Fruit fly (Drosophila melanogaster) whole organism, embryonic: ENCODE results near the gene lectin-37Db.

Source experiments
- Antp ChIP-seq: fragments of 200-800 bp; sonication (Bioruptor generic); optimal IDR thresholded peaks from 3 replicates; lab custom pipeline; 2016; ENCODE audit warnings: missing biosample characterization, missing genetic modification characterization
- Bgb ChIP-seq: fragments of 200-800 bp; sonication (Bioruptor generic); IDR thresholded peaks from 2 replicates; pipeline ENCODE4 v1.3.6; 2022; ENCODE audit warnings: missing biosample characterization, missing genetic modification characterization; ENCODE audit not compliant: partially characterized antibody
- Blimp-1 ChIP-seq: fragments of 200-800 bp; sonication (Bioruptor generic); optimal IDR thresholded peaks from 3 replicates; lab custom pipeline; 2018; ENCODE audit warnings: missing biosample characterization, missing genetic modification characterization, mild to moderate bottlenecking, moderate library complexity, missing genetic modification reagents
- CG1024 ChIP-seq: fragments of 200-800 bp; sonication (Bioruptor generic); IDR thresholded peaks from 2 replicates; pipeline ENCODE4 v1.3.6; 2022; ENCODE audit warnings: missing biosample characterization, missing genetic modification characterization
- CG10462 ChIP-seq: fragments of 200-800 bp; sonication (Bioruptor generic); optimal IDR thresholded peaks from 2 replicates; lab custom pipeline; 2016; ENCODE audit warnings: missing biosample characterization, missing genetic modification characterization
- CG10543 ChIP-seq: fragments of 200-800 bp; sonication (Bioruptor generic); optimal IDR thresholded peaks from 3 replicates; lab custom pipeline; 2017; ENCODE audit warnings: missing biosample characterization, mild to moderate bottlenecking, missing genetic modification characterization, moderate library complexity
- CG11723 ChIP-seq: fragments of 200-800 bp; sonication (Bioruptor generic); optimal IDR thresholded peaks from 2 replicates; lab custom pipeline; 2017; ENCODE audit warnings: missing biosample characterization, mild to moderate bottlenecking, missing genetic modification characterization
- CG14014 ChIP-seq: fragments of 200-800 bp; sonication (Bioruptor generic); IDR thresholded peaks from 2 replicates; pipeline ENCODE4 v1.3.6; 2022; ENCODE audit warnings: missing biosample characterization, missing genetic modification characterization
- CG17359 ChIP-seq: fragments of 200-800 bp; sonication (Bioruptor generic); optimal IDR thresholded peaks from 3 replicates; lab custom pipeline; 2018; ENCODE audit warnings: missing biosample characterization, mild to moderate bottlenecking, missing genetic modification characterization, moderate library complexity
- CG18599 ChIP-seq: fragments of 200-800 bp; sonication (Bioruptor generic); optimal IDR thresholded peaks from 3 replicates; lab custom pipeline; 2017; ENCODE audit warnings: missing biosample characterization, missing genetic modification characterization, mild to moderate bottlenecking, moderate library complexity, missing genetic modification reagents
- CG2678 ChIP-seq: fragments of 200-800 bp; sonication (Bioruptor generic); optimal IDR thresholded peaks from 3 replicates; lab custom pipeline; 2019; ENCODE audit warnings: missing biosample characterization, mild to moderate bottlenecking, missing genetic modification characterization, moderate library complexity
- CG32532 ChIP-seq: fragments of 200-800 bp; sonication (Bioruptor generic); IDR thresholded peaks from 2 replicates; pipeline ENCODE4 v1.3.6; 2022; ENCODE audit warnings: missing biosample characterization, missing genetic modification characterization
- CG33557 ChIP-seq: fragments of 200-800 bp; sonication (Bioruptor generic); optimal IDR thresholded peaks from 2 replicates; lab custom pipeline; 2019; ENCODE audit warnings: missing biosample characterization, mild to moderate bottlenecking, missing genetic modification characterization, moderate library complexity
- CG4424 ChIP-seq: fragments of 200-800 bp; sonication (Bioruptor generic); optimal IDR thresholded peaks from 3 replicates; lab custom pipeline; 2016; ENCODE audit warnings: missing biosample characterization, missing genetic modification characterization
- CG6175 ChIP-seq: fragments of 200-800 bp; sonication (Bioruptor generic); IDR thresholded peaks from 3 replicates; pipeline ENCODE4 v1.3.6; 2022; ENCODE audit warnings: missing biosample characterization, missing genetic modification characterization
- CTCF ChIP-seq: fragments of 200-800 bp; sonication (Bioruptor generic); optimal IDR thresholded peaks from 2 replicates; lab custom pipeline; 2017; ENCODE audit warnings: missing biosample characterization, mild to moderate bottlenecking, missing genetic modification characterization, moderate library complexity
- CoRest ChIP-seq: fragments of 200-800 bp; sonication (Bioruptor generic); optimal IDR thresholded peaks from 3 replicates; lab custom pipeline; 2018; ENCODE audit warnings: missing biosample characterization, mild to moderate bottlenecking, missing genetic modification characterization, moderate library complexity
- D ChIP-seq, 2 experiments: fragments of 200-800 bp in 1 of 2; fragments of >200 bp in 1 of 2; sonication (Bioruptor generic) in 1 of 2; optimal IDR thresholded peaks; 2 replicates in 1 of 2; 3 replicates in 1 of 2; lab custom pipeline; 2017; ENCODE audit warnings: mild to moderate bottlenecking in 1 of 2, missing biosample characterization in 1 of 2, missing genetic modification characterization in 1 of 2, missing genetic modification reagents in 1 of 2
- E2f2 ChIP-seq: fragments of 200-800 bp; sonication (Bioruptor generic); IDR thresholded peaks from 2 replicates; pipeline ENCODE4 v1.3.6; 2022; ENCODE audit warnings: missing biosample characterization, missing genetic modification characterization
- Hsf ChIP-seq: fragments of 200-800 bp; sonication (Bioruptor generic); optimal IDR thresholded peaks from 3 replicates; lab custom pipeline; 2016; ENCODE audit warnings: missing biosample characterization, missing genetic modification characterization
- Meics ChIP-seq: fragments of 200-800 bp; sonication (Bioruptor generic); optimal IDR thresholded peaks from 2 replicates; lab custom pipeline; 2017; ENCODE audit warnings: missing biosample characterization, mild to moderate bottlenecking, missing genetic modification characterization
- Myb ChIP-seq: fragments of 200-800 bp; sonication (Bioruptor generic); optimal IDR thresholded peaks from 2 replicates; lab custom pipeline; 2016; ENCODE audit warnings: missing biosample characterization, missing genetic modification characterization
- Sox100B ChIP-seq: fragments of 200-800 bp; sonication (Bioruptor generic); optimal IDR thresholded peaks from 3 replicates; lab custom pipeline; 2018; ENCODE audit warnings: missing biosample characterization, mild to moderate bottlenecking, missing genetic modification characterization
- Xbp1 ChIP-seq: fragments of 200-800 bp; sonication (Bioruptor generic); optimal IDR thresholded peaks from 3 replicates; lab custom pipeline; 2016; ENCODE audit warnings: missing biosample characterization, mild to moderate bottlenecking, missing genetic modification characterization
- Xrp1 ChIP-seq: fragments of 200-800 bp; sonication (Bioruptor generic); IDR thresholded peaks from 2 replicates; pipeline ENCODE4 v1.3.6; 2022; ENCODE audit warnings: missing biosample characterization, missing genetic modification characterization
- abd-A ChIP-seq: fragments of 200-800 bp; sonication (Bioruptor generic); optimal IDR thresholded peaks from 3 replicates; lab custom pipeline; 2019; ENCODE audit warnings: missing biosample characterization, mild to moderate bottlenecking, missing genetic modification characterization, moderate library complexity
- ap ChIP-seq: fragments of 200-800 bp; sonication (Bioruptor generic); IDR thresholded peaks from 2 replicates; pipeline ENCODE4 v1.3.6; 2022; ENCODE audit warnings: missing biosample characterization, missing genetic modification characterization
- az2 ChIP-seq: fragments of 200-800 bp; sonication (Bioruptor generic); optimal IDR thresholded peaks from 3 replicates; lab custom pipeline; 2016; ENCODE audit warnings: missing biosample characterization, missing genetic modification characterization
- bsh ChIP-seq, 2 experiments: fragments of 200-800 bp; sonication (Bioruptor generic); optimal IDR thresholded peaks; 2 replicates each; lab custom pipeline; 2017 to 2018; ENCODE audit warnings: mild to moderate bottlenecking in 2 of 2, missing biosample characterization in 2 of 2, missing genetic modification characterization in 2 of 2, moderate library complexity in 1 of 2
- cg ChIP-seq: fragments of 200-800 bp; sonication (Bioruptor generic); optimal IDR thresholded peaks from 3 replicates; lab custom pipeline; 2019; ENCODE audit warnings: missing biosample characterization, mild to moderate bottlenecking, missing genetic modification characterization, moderate library complexity
- ewg ChIP-seq: fragments of 200-800 bp; sonication (Bioruptor generic); optimal IDR thresholded peaks from 3 replicates; lab custom pipeline; 2017; ENCODE audit warnings: mild to moderate bottlenecking, missing biosample characterization, missing genetic modification reagents, missing genetic modification characterization
- gce ChIP-seq: fragments of 200-800 bp; sonication (Bioruptor generic); IDR thresholded peaks from 3 replicates; pipeline ENCODE4 v1.3.6; 2022; ENCODE audit warnings: missing biosample characterization, missing genetic modification characterization
- gem ChIP-seq: fragments of 200-800 bp; sonication (Bioruptor generic); optimal IDR thresholded peaks from 2 replicates; lab custom pipeline; 2019; ENCODE audit warnings: missing biosample characterization, mild to moderate bottlenecking, missing genetic modification characterization, moderate library complexity
- grau ChIP-seq: fragments of 200-800 bp; optimal IDR thresholded peaks from 3 replicates; lab custom pipeline; 2019; ENCODE audit warnings: missing biosample characterization, mild to moderate bottlenecking, missing genetic modification characterization, moderate library complexity
- her ChIP-seq: fragments of 200-800 bp; sonication (Bioruptor generic); optimal IDR thresholded peaks from 2 replicates; lab custom pipeline; 2016; ENCODE audit warnings: missing biosample characterization, missing genetic modification characterization
- hkb ChIP-seq, 2 experiments: fragments of 200-800 bp in 1 of 2; fragments of >200 bp in 1 of 2; sonication (Bioruptor generic) in 1 of 2; IDR thresholded peaks in 1 of 2; optimal IDR thresholded peaks in 1 of 2; 2 replicates each; pipeline versions ENCODE4 v1.3.6 to Lab custom; 2017 to 2022; ENCODE audit warnings: missing biosample characterization in 1 of 2, missing genetic modification characterization in 1 of 2
- ken ChIP-seq: fragments of 200-800 bp; sonication (Bioruptor generic); IDR thresholded peaks from 3 replicates; pipeline ENCODE4 v1.3.6; 2022; ENCODE audit warnings: missing biosample characterization, missing genetic modification characterization
- lbe ChIP-seq: fragments of 200-800 bp; sonication (Bioruptor generic); optimal IDR thresholded peaks from 2 replicates; lab custom pipeline; 2016; ENCODE audit warnings: missing biosample characterization, mild to moderate bottlenecking, missing genetic modification characterization
- nerfin-2 ChIP-seq: fragments of 200-800 bp; sonication (Bioruptor generic); IDR thresholded peaks from 2 replicates; pipeline ENCODE4 v1.3.6; 2022; ENCODE audit warnings: missing biosample characterization, missing genetic modification characterization; ENCODE audit not compliant: partially characterized antibody
- odd ChIP-seq: fragments of 200-800 bp; sonication (Bioruptor generic); optimal IDR thresholded peaks from 2 replicates; lab custom pipeline; 2017; ENCODE audit warnings: missing biosample characterization, mild to moderate bottlenecking, missing genetic modification characterization
- prd ChIP-seq, 3 experiments: fragments of >200 bp in 2 of 3; fragments of 200-800 bp in 1 of 3; sonication (Bioruptor generic) in 1 of 3; optimal IDR thresholded peaks in 2 of 3; IDR thresholded peaks in 1 of 3; 2 replicates in 2 of 3; 3 replicates in 1 of 3; pipeline versions ENCODE4 v1.3.6 to Lab custom; 2017 to 2022; ENCODE audit warnings: missing biosample characterization in 1 of 3, missing genetic modification characterization in 1 of 3
- sqz ChIP-seq: fragments of 200-800 bp; sonication (Bioruptor generic); optimal IDR thresholded peaks from 3 replicates; lab custom pipeline; 2018; ENCODE audit warnings: missing biosample characterization, mild to moderate bottlenecking, missing genetic modification characterization
- tin ChIP-seq: fragments of 200-800 bp; sonication (Bioruptor generic); optimal IDR thresholded peaks from 3 replicates; lab custom pipeline; 2016; ENCODE audit warnings: missing biosample characterization, missing genetic modification characterization
- unpg ChIP-seq: fragments of 200-800 bp; sonication (Bioruptor generic); optimal IDR thresholded peaks from 3 replicates; lab custom pipeline; 2018; ENCODE audit warnings: missing biosample characterization, mild to moderate bottlenecking, missing genetic modification characterization, moderate library complexity
- vnd ChIP-seq: fragments of 200-800 bp; sonication (Bioruptor generic); IDR thresholded peaks from 3 replicates; pipeline ENCODE4 v1.3.6; 2022; ENCODE audit warnings: missing biosample characterization, missing genetic modification characterization; ENCODE audit not compliant: partially characterized antibody
- vvl ChIP-seq: fragments of 200-800 bp; sonication (Bioruptor generic); IDR thresholded peaks from 2 replicates; pipeline ENCODE4 v1.3.6; 2022; ENCODE audit warnings: missing biosample characterization, missing genetic modification characterization

Gene lectin-37Db

DNA sequence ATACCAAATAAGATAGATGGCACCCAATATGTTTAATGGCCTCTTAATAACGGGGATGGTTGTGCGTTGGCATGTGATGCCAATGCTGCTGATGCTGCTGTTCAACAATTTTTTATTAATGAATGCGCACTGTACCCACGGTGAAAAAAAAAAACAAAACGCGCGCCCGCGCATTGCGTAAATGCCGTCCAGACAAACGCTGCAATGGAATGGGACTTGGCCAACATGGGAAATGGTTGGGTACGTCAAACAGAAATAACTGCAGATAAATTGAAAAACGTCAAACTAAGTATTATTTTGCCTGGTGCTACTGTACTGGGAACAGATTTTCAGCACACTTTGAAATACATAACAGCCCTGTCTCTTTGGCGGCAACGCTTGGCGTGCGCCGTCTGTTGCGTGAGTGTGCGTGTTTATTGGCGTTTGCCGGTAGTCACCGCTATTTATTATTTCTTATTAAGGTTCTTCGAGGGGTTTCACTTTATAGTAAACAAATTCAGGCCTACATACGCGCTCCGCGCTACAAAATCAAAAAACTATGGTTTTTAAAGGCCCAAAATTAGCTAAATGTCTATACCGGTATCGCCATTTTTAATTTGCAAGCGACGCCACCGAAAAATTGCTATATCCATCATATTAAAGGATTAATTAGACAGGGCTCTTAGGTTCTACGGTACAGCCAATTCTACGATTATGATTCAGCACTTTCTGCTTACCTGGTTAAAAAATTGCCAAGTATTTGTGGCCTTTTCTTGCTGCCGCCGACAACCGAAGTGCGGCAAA, 33.9 kb downstream of the lectin-37Db start (continued):
- TF ChIP-seq unpg (GFP tag; lab: Kevin White, UChicago) (peak; percentile 23), Blimp-1 (GFP tag; lab: Kevin White, UChicago) (peak; percentile 4), gem (peak; percentile 44), CG11723 (peak; percentile 3), ap (GFP tag; lab: Robert Waterston, UW) (no peak), CG33557 (GFP tag; lab: Kevin White, UChicago) (no peak), Sox100B (GFP tag; lab: Kevin White, UChicago) (no peak), hkb (optimal IDR thresholded peaks at IDR 0.05; lab: Kevin White, UChicago) (no peak), hkb (GFP tag; IDR thresholded peaks at IDR 0.05; lab: Robert Waterston, UW) (peak; percentile 24; the same call in 1 of the 2 replicates), odd (GFP tag; lab: Kevin White, UChicago) (peak; percentile 7), E2f2 (peak; percentile 75), lbe (GFP tag; lab: Kevin White, UChicago) (no peak), Xrp1 (GFP tag; lab: Robert Waterston, UW) (peak; percentile 53; the same call in 1 of the 2 replicates), nerfin-2 (GFP tag; lab: Robert Waterston, UW) (no peak), her (GFP tag; lab: Kevin White, UChicago) (peak; percentile 0), prd (optimal IDR thresholded peaks at IDR 0.05; lab: Kevin White, UChicago) (no peak), prd (GFP tag; IDR thresholded peaks at IDR 0.05; lab: Robert Waterston, UW) (peak; percentile 26; the same call in 2 of the 3 replicates), cg (GFP tag; lab: Kevin White, UChicago) (peak; percentile 85), CoRest (peak; percentile 1), tin (GFP tag; lab: Kevin White, UChicago) (peak; percentile 43), Antp (GFP tag; lab: Kevin White, UChicago) (peak; percentile 1), Hsf (GFP tag; lab: Kevin White, UChicago) (peak; percentile 34), CG17359 (peak; percentile 41), Myb (GFP tag; lab: Kevin White, UChicago) (peak; percentile 36), CG32532 (GFP tag; lab: Robert Waterston, UW) (peak; percentile 37; the same call in 1 of the 2 replicates), CG10543 (GFP tag; lab: Kevin White, UChicago) (peak; percentile 18), CG1024 (GFP tag; lab: Robert Waterston, UW) (0 out of 2 replicates have a peak, but pooled peaks have one; percentile 2), CG18599 (GFP tag; lab: Kevin White, UChicago) (peak; percentile 32), CG14014 (GFP tag; lab: Robert Waterston, UW) (0 out of 2 replicates have a peak, but pooled peaks have one; percentile 42), ken (GFP tag; lab: Robert Waterston, UW) (0 out of 3 replicates have a peak, but pooled peaks have one; percentile 52), CG4424 (GFP tag; lab: Kevin White, UChicago) (no peak), CG2678 (tag; lab: Kevin White, UChicago) (no peak), bsh (GFP tag; optimal IDR thresholded peaks at IDR 0.05; lab: Kevin White, UChicago) (peak in 1 of 2 experiments; percentile 13), gce (GFP tag; lab: Robert Waterston, UW) (no peak), vnd (GFP tag; lab: Robert Waterston, UW) (no peak), Xbp1 (GFP tag; lab: Kevin White, UChicago) (peak; percentile 5), vvl (0 out of 2 replicates have a peak, but pooled peaks have one; percentile 30), Meics (GFP tag; lab: Kevin White, UChicago) (peak; percentile 23), abd-A (tag; lab: Kevin White, UChicago) (no peak), CG6175 (no peak), az2 (peak; percentile 22), grau (tag; lab: Kevin White, UChicago) (peak; percentile 82), Bgb (GFP tag; lab: Robert Waterston, UW) (peak; percentile 7; the same call in 1 of the 2 replicates), CTCF (GFP tag; lab: Kevin White, UChicago) (peak; percentile 26), sqz (GFP tag; lab: Kevin White, UChicago) (peak; percentile 80), ewg (peak; percentile 87), D (optimal IDR thresholded peaks at IDR 0.05; lab: Kevin White, UChicago) (no peak), D (GFP tag; optimal IDR thresholded peaks at IDR 0.05; lab: Kevin White, UChicago) (no peak), CG10462 (GFP tag; lab: Kevin White, UChicago) (no peak)
